Worm (Caenorhabditis elegans) whole organism, L1 larva: ENCODE results near the gene acc-1.

Experiments
- C04F5.9 ChIP-seq: sonication (generic microtip); optimal IDR thresholded peaks from 2 replicates; lab custom pipeline; 2016; ENCODE audit warnings: missing genetic modification characterization, missing compliant biosample characterization
- C16A3.4 ChIP-seq: fragments of 150-350 bp; optimal IDR thresholded peaks from 2 replicates; lab custom pipeline; 2014; ENCODE audit warnings: missing biosample characterization, missing genetic modification characterization
- Y116A8C.19 ChIP-seq: sonication (generic microtip); optimal IDR thresholded peaks from 2 replicates; lab custom pipeline; 2016; ENCODE audit warnings: missing compliant biosample characterization, missing genetic modification characterization, borderline replicate concordance
- ceh-82 ChIP-seq, 3 experiments: fragments of 150-350 bp in 1 of 3; sonication (generic microtip) in 2 of 3; optimal IDR thresholded peaks; 2 replicates each; lab custom pipeline; 2014 to 2017; ENCODE audit warnings: missing biosample characterization in 3 of 3, missing genetic modification characterization in 3 of 3
- dpl-1 ChIP-seq, 3 experiments: fragments of 150-350 bp in 2 of 3; sonication (generic microtip) in 1 of 3; optimal IDR thresholded peaks; 2 replicates each; lab custom pipeline; 2014 to 2017; ENCODE audit warnings: missing biosample characterization in 3 of 3, missing genetic modification characterization in 3 of 3, missing genetic modification reagents in 3 of 3
- dsc-1 ChIP-seq: sonication (generic microtip); optimal IDR thresholded peaks from 2 replicates; lab custom pipeline; 2016; ENCODE audit warnings: mild to moderate bottlenecking, missing genetic modification characterization, missing compliant biosample characterization
- egl-13 ChIP-seq: sonication (generic microtip); optimal IDR thresholded peaks from 2 replicates; lab custom pipeline; 2016; ENCODE audit warnings: missing genotype, missing genetic modification reagents, missing genetic modification characterization, missing compliant biosample characterization
- egl-27 ChIP-seq, 2 experiments: fragments of 150-350 bp in 1 of 2; sonication (generic microtip); optimal IDR thresholded peaks; 3 replicates each; lab custom pipeline; 2017 to 2018; ENCODE audit warnings: missing biosample characterization in 2 of 2, missing genetic modification characterization in 2 of 2, missing genetic modification reagents in 2 of 2
- elt-2 ChIP-seq: sonication (generic microtip); optimal IDR thresholded peaks from 2 replicates; lab custom pipeline; 2016; ENCODE audit warnings: missing genetic modification characterization, mild to moderate bottlenecking, inconsistent platforms, missing compliant biosample characterization, missing genetic modification reagents
- fkh-10 ChIP-seq: sonication (generic microtip); optimal IDR thresholded peaks from 2 replicates; lab custom pipeline; 2017; ENCODE audit warnings: missing biosample characterization, missing genetic modification reagents, missing genetic modification characterization
- fkh-4 ChIP-seq: sonication (generic microtip); optimal IDR thresholded peaks from 2 replicates; lab custom pipeline; 2016; ENCODE audit warnings: missing compliant biosample characterization, missing genetic modification characterization, borderline replicate concordance
- fkh-8 ChIP-seq: sonication (generic microtip); optimal IDR thresholded peaks from 2 replicates; lab custom pipeline; 2016; ENCODE audit warnings: mild to moderate bottlenecking, missing genetic modification characterization, missing compliant biosample characterization
- fos-1 ChIP-seq: fragments of 150-350 bp; optimal IDR thresholded peaks from 2 replicates; lab custom pipeline; 2014; ENCODE audit warnings: missing biosample characterization, missing genetic modification characterization
- grh-1 ChIP-seq: fragments of 200-800 bp; sonication (Bioruptor generic); IDR thresholded peaks from 2 replicates; pipeline ENCODE4 v1.3.6; 2022; ENCODE audit warnings: missing genetic modification reagents, missing genetic modification characterization, missing compliant biosample characterization
- hpl-2 ChIP-seq: fragments of 150-350 bp; optimal IDR thresholded peaks from 2 replicates; lab custom pipeline; 2014; ENCODE audit warnings: missing biosample characterization, missing genetic modification reagents, missing genetic modification characterization
- jun-1 ChIP-seq: fragments of 150-350 bp; optimal IDR thresholded peaks from 2 replicates; lab custom pipeline; 2014; ENCODE audit warnings: missing biosample characterization, missing genetic modification reagents, missing genetic modification characterization
- lin-14 ChIP-seq: fragments of 200-800 bp; sonication (Bioruptor generic); optimal IDR thresholded peaks from 2 replicates; lab custom pipeline; 2018; ENCODE audit warnings: mild to moderate bottlenecking, missing genetic modification characterization, moderate library complexity, missing compliant biosample characterization
- lin-35 ChIP-seq, 2 experiments: fragments of 150-350 bp; optimal IDR thresholded peaks; 2 replicates each; lab custom pipeline; 2014; ENCODE audit warnings: missing biosample characterization in 2 of 2, missing genetic modification characterization in 2 of 2, missing genetic modification reagents in 2 of 2
- mep-1 ChIP-seq: fragments of 150-350 bp; optimal IDR thresholded peaks from 2 replicates; lab custom pipeline; 2014; ENCODE audit warnings: missing biosample characterization, missing genetic modification characterization
- nhr-11 ChIP-seq: fragments of 150-350 bp; optimal IDR thresholded peaks from 2 replicates; lab custom pipeline; 2014; ENCODE audit warnings: missing biosample characterization, missing genetic modification characterization
- nhr-12 ChIP-seq: sonication (generic microtip); optimal IDR thresholded peaks from 2 replicates; lab custom pipeline; 2017; ENCODE audit warnings: missing biosample characterization, missing genetic modification characterization
- nhr-19 ChIP-seq: fragments of 200-800 bp; sonication (Bioruptor generic); conservative IDR thresholded peaks from 2 replicates; pipeline ENCODE4 v1.3.6; 2022; ENCODE audit warnings: missing genetic modification characterization, missing compliant biosample characterization
- nhr-20 ChIP-seq: sonication (generic microtip); optimal IDR thresholded peaks from 2 replicates; lab custom pipeline; 2016; ENCODE audit warnings: mild to moderate bottlenecking, missing genetic modification characterization, missing compliant biosample characterization
- nhr-237 ChIP-seq: fragments of 150-350 bp; optimal IDR thresholded peaks from 2 replicates; lab custom pipeline; 2014; ENCODE audit warnings: missing biosample characterization, missing genetic modification characterization
- nhr-47 ChIP-seq: sonication (generic microtip); optimal IDR thresholded peaks from 2 replicates; lab custom pipeline; 2016; ENCODE audit warnings: mild to moderate bottlenecking, missing genetic modification characterization, moderate library complexity, missing compliant biosample characterization
- nhr-71 ChIP-seq: sonication (generic microtip); optimal IDR thresholded peaks from 2 replicates; lab custom pipeline; 2016; ENCODE audit warnings: mild to moderate bottlenecking, missing genetic modification characterization, moderate library complexity, missing compliant biosample characterization
- nhr-84 ChIP-seq: sonication (generic microtip); optimal IDR thresholded peaks from 2 replicates; lab custom pipeline; 2017; ENCODE audit warnings: missing biosample characterization, missing genetic modification characterization
- pag-3 ChIP-seq: sonication (generic microtip); optimal IDR thresholded peaks from 2 replicates; lab custom pipeline; 2017; ENCODE audit warnings: missing genetic modification characterization, mild to moderate bottlenecking, missing compliant biosample characterization, antibody characterized with exemption, borderline replicate concordance; ENCODE audit not compliant: insufficient read depth
- rnt-1 ChIP-seq: sonication (generic microtip); optimal IDR thresholded peaks from 2 replicates; lab custom pipeline; 2016; ENCODE audit warnings: mild to moderate bottlenecking, missing genetic modification characterization, moderate library complexity, missing compliant biosample characterization
- snpc-4 ChIP-seq: fragments of 150-350 bp; optimal IDR thresholded peaks from 2 replicates; lab custom pipeline; 2014; ENCODE audit warnings: missing biosample characterization, missing genetic modification characterization
- sox-4 ChIP-seq: sonication (generic microtip); optimal IDR thresholded peaks from 2 replicates; lab custom pipeline; 2016; ENCODE audit warnings: missing genetic modification characterization, missing compliant biosample characterization
- sup-37 ChIP-seq: fragments of 200-800 bp; sonication (Bioruptor generic); optimal IDR thresholded peaks from 2 replicates; lab custom pipeline; 2018; ENCODE audit warnings: mild to moderate bottlenecking, missing genetic modification characterization, missing compliant biosample characterization
- tbx-2 ChIP-seq: sonication (generic microtip); optimal IDR thresholded peaks from 2 replicates; lab custom pipeline; 2016; ENCODE audit warnings: missing genetic modification characterization, missing compliant biosample characterization
- unc-130 ChIP-seq: fragments of 150-350 bp; optimal IDR thresholded peaks from 2 replicates; lab custom pipeline; 2017; ENCODE audit warnings: missing biosample characterization, missing genetic modification characterization, inconsistent platforms
- unc-30 ChIP-seq: sonication (generic microtip); optimal IDR thresholded peaks from 2 replicates; lab custom pipeline; 2017; ENCODE audit warnings: missing biosample characterization, missing genetic modification characterization
- unc-86 ChIP-seq: sonication (generic microtip); optimal IDR thresholded peaks from 2 replicates; lab custom pipeline; 2016; ENCODE audit warnings: missing genetic modification characterization, missing compliant biosample characterization
- unc-98 ChIP-seq: fragments of 200-800 bp; sonication (Bioruptor generic); IDR thresholded peaks from 2 replicates; pipeline ENCODE4 v1.3.6; 2022; ENCODE audit warnings: missing genetic modification characterization, missing compliant biosample characterization
- vab-15 ChIP-seq: sonication (generic microtip); optimal IDR thresholded peaks from 2 replicates; lab custom pipeline; 2017; ENCODE audit warnings: missing genotype, mild to moderate bottlenecking, missing genetic modification characterization, missing compliant biosample characterization
- xbp-1 ChIP-seq: sonication (generic microtip); optimal IDR thresholded peaks from 2 replicates; lab custom pipeline; 2016; ENCODE audit warnings: missing genetic modification characterization, missing compliant biosample characterization
- zag-1 ChIP-seq: fragments of 150-350 bp; optimal IDR thresholded peaks from 2 replicates; lab custom pipeline; 2014; ENCODE audit warnings: missing biosample characterization, missing genetic modification characterization
- zip-4 ChIP-seq: fragments of 200-800 bp; sonication (Bioruptor generic); optimal IDR thresholded peaks from 2 replicates; lab custom pipeline; 2018; ENCODE audit warnings: mild to moderate bottlenecking, missing genetic modification characterization, moderate library complexity, missing compliant biosample characterization
- ztf-4 ChIP-seq: fragments of 150-350 bp; optimal IDR thresholded peaks from 2 replicates; lab custom pipeline; 2014; ENCODE audit warnings: missing biosample characterization, missing genetic modification characterization

Gene acc-1

ce11 chrIV:9677226-9677992 is 19.6 kb downstream of the acc-1 start (continued):
- TF ChIP-seq nhr-71 (peak; percentile 91), dpl-1 (GFP tag; optimal IDR thresholded peaks at IDR 0.05; lab: Kevin White, UChicago) (peak; percentile 33 to 58 (median 50)), lin-35 (GFP tag; optimal IDR thresholded peaks at IDR 0.05; lab: Kevin White, UChicago) (peak; percentile 55 to 71), elt-2 (peak; percentile 23), unc-86 (tag; lab: Kevin White, UChicago) (peak; percentile 65), fkh-10 (GFP tag; lab: Kevin White, UChicago) (peak; percentile 55), pag-3 (no peak), zag-1 (tag; lab: Kevin White, UChicago) (peak; percentile 37), rnt-1 (tag; lab: Kevin White, UChicago) (peak; percentile 81), hpl-2 (GFP tag; lab: Kevin White, UChicago) (no peak), nhr-19 (GFP tag; lab: Robert Waterston, UW) (peak; percentile 55), jun-1 (tag; lab: Kevin White, UChicago) (peak; percentile 38), C16A3.4 (tag; lab: Kevin White, UChicago) (peak; percentile 17), vab-15 (tag; lab: Kevin White, UChicago) (no peak), nhr-11 (peak; percentile 65), mep-1 (tag; lab: Kevin White, UChicago) (peak; percentile 82), ztf-4 (peak; percentile 41), nhr-84 (no peak), egl-27 (tag; optimal IDR thresholded peaks at IDR 0.05; lab: Kevin White, UChicago) (peak; percentile 1 to 23), Y116A8C.19 (tag; lab: Kevin White, UChicago) (no peak), nhr-237 (tag; lab: Kevin White, UChicago) (peak; percentile 17), nhr-20 (peak; percentile 96), sox-4 (tag; lab: Kevin White, UChicago) (peak; percentile 30), xbp-1 (tag; lab: Kevin White, UChicago) (peak; percentile 62), ceh-82 (tag; optimal IDR thresholded peaks at IDR 0.05; lab: Kevin White, UChicago) (peak; percentile 46 to 55 (median 48)), dsc-1 (tag; lab: Kevin White, UChicago) (peak; percentile 60), fos-1 (tag; lab: Kevin White, UChicago) (peak; percentile 77), unc-130 (tag; lab: Kevin White, UChicago) (no peak), nhr-47 (tag; lab: Kevin White, UChicago) (peak; percentile 77), zip-4 (no peak), grh-1 (GFP tag; lab: Robert Waterston, UW) (0 out of 2 replicates have a peak, but pooled peaks have one; percentile 31), unc-30 (tag; lab: Kevin White, UChicago) (no peak), nhr-12 (tag; lab: Kevin White, UChicago) (no peak), C04F5.9 (tag; lab: Kevin White, UChicago) (no peak), sup-37 (no peak)

ce11 chrIV:9678007-9678406 is 20.2 kb downstream of the acc-1 start:
- TF ChIP-seq dsc-1 (tag; lab: Kevin White, UChicago) (no peak), xbp-1 (tag; lab: Kevin White, UChicago) (no peak), pag-3 (no peak), fos-1 (tag; lab: Kevin White, UChicago) (no peak), egl-13 (tag; lab: Kevin White, UChicago) (no peak), fkh-4 (no peak), unc-98 (GFP tag; lab: Robert Waterston, UW) (no peak), Y116A8C.19 (tag; lab: Kevin White, UChicago) (no peak), fkh-8 (tag; lab: Kevin White, UChicago) (no peak), snpc-4 (tag; lab: Kevin White, UChicago) (no peak), fkh-10 (GFP tag; lab: Kevin White, UChicago) (no peak), tbx-2 (tag; lab: Kevin White, UChicago) (no peak), dpl-1 (GFP tag; optimal IDR thresholded peaks at IDR 0.05; lab: Kevin White, UChicago) (no peak), lin-14 (GFP tag; lab: Kevin White, UChicago) (no peak), zag-1 (tag; lab: Kevin White, UChicago) (no peak)
